Worm (Caenorhabditis elegans): ENCODE data around the gene inx-11.

Gene inx-11

ce11 chrV:12518770-12519169 is 31.7 kb downstream of the inx-11 start (continued):
- peak; percentile 3 for TF ChIP-seq pag-3 (tag; optimal IDR thresholded peaks at IDR 0.05; ENCODE audit: borderline replicate concordance, insufficient read depth)
- no peak for TF ChIP-seq sptf-1 (tag; optimal IDR thresholded peaks at IDR 0.05)
- no peak for TF ChIP-seq skn-1 (tag; optimal IDR thresholded peaks at IDR 0.05)
- no peak for TF ChIP-seq lin-15B (tag; optimal IDR thresholded peaks at IDR 0.05)
- peak; percentile 37 for TF ChIP-seq ztf-4 (tag; optimal IDR thresholded peaks at IDR 0.05)
- no peak for TF ChIP-seq nhr-85 (tag)
- no peak for TF ChIP-seq mef-2 (tag; optimal IDR thresholded peaks at IDR 0.05)
- peak; percentile 45 to 53 for TF ChIP-seq lsy-2 (tag; optimal IDR thresholded peaks at IDR 0.05)
- peak; percentile 30 for TF ChIP-seq mep-1 (tag; optimal IDR thresholded peaks at IDR 0.05)

ce11 chrV:12523356-12523755 is 36.3 kb downstream of the inx-11 start:
- no peak for TF ChIP-seq ceh-82 (tag; optimal IDR thresholded peaks at IDR 0.05)

DNA sequence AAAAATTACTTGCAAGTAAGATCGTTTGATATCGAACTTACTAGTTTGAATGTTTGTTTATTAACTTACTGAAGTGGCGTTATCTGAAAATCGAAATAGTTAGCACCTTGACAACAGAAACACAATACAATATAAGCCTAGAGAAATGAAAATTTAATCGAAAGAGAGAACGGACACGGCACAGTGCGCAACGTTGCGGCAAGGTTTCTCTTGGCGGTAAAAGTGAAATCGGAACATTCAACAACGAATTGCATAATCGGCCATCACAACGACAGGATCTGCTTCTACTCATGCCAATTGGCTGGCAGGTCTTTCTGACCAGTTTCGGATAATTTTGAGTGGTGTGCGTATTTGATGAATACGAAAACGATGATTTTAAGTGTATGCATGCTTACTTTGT is 38.5 kb downstream of the inx-11 start, which contains the start of gene dyf-4:
Gene dyf-4, minus strand, starts transcription at position 213 of the 400 bp plus-strand sequence.
- no peak for TF ChIP-seq ceh-63 (GFP tag; optimal IDR thresholded peaks at IDR 0.05)
- peak; percentile 93 for TF ChIP-seq blmp-1 (tag; optimal IDR thresholded peaks at IDR 0.05)

DNA sequence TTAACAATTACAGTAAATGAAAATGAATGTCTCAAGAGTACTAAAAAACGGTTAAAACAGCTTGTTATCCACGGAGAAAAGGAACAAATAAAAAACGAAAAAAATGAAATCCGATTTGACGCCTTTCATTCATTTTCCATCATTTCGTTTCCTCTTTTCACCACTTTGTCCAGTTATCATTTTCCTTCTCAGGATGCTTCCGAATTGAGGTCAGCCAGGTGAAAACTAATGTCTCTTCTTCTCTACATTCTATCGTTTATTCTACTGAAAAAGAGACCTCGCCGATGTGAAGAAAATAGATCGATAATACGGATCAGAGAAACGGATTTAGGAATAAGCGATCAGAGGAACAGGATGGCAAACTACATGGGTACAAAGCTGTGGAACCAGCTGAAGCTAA is 39.1 kb downstream of the inx-11 start:
- TF ChIP-seq lir-3 (tag; optimal IDR thresholded peaks at IDR 0.05; ENCODE audit: poor library complexity) = no peak
- no peak for TF ChIP-seq sup-37 (GFP tag; optimal IDR thresholded peaks at IDR 0.05)
- TF ChIP-seq unc-62 (GFP tag; optimal IDR thresholded peaks at IDR 0.05) = no peak
- TF ChIP-seq nhr-19 (GFP tag; conservative IDR thresholded peaks at IDR 0.05) = no peak
- no peak for TF ChIP-seq lin-14 (GFP tag; optimal IDR thresholded peaks at IDR 0.05)
- TF ChIP-seq blmp-1 (tag; optimal IDR thresholded peaks at IDR 0.05) = peak; percentile 99

ce11 chrV:12526758-12527157 is 39.7 kb downstream of the inx-11 start, which contains the start of gene F45D3.1:
Gene F45D3.1, plus strand, starts transcription at chrV:12527058.
- TF ChIP-seq nhr-237 (tag; optimal IDR thresholded peaks at IDR 0.05) (no peak), hlh-17 (GFP tag; optimal IDR thresholded peaks at IDR 0.05; ENCODE audit: borderline replicate concordance) (no peak), nhr-76 (tag; optimal IDR thresholded peaks at IDR 0.05) (no peak), nhr-84 (tag; optimal IDR thresholded peaks at IDR 0.05) (no peak), Y116A8C.19 (tag; optimal IDR thresholded peaks at IDR 0.05; ENCODE audit: borderline replicate concordance) (no peak), mab-9 (GFP tag; IDR thresholded peaks at IDR 0.05) (no peak), ceh-90 (tag; optimal IDR thresholded peaks at IDR 0.05) (no peak), lin-39 (tag; optimal IDR thresholded peaks at IDR 0.05) (no peak), mep-1 (tag; optimal IDR thresholded peaks at IDR 0.05) (no peak), fkh-8 (tag; optimal IDR thresholded peaks at IDR 0.05) (no peak)

ce11 chrV:12528919-12529318 is 41.9 kb downstream of the inx-11 start:
- TF ChIP-seq zag-1 (tag; optimal IDR thresholded peaks at IDR 0.05) (no peak), lin-13 (GFP tag; optimal IDR thresholded peaks at IDR 0.05) (peak; percentile 26), skn-1 (tag; optimal IDR thresholded peaks at IDR 0.05) (no peak), fkh-10 (GFP tag; optimal IDR thresholded peaks at IDR 0.05) (peak; percentile 6), ceh-88 (GFP tag; IDR thresholded peaks at IDR 0.05) (no peak), nhr-20 (tag; optimal IDR thresholded peaks at IDR 0.05) (peak; percentile 69), lin-39 (tag; optimal IDR thresholded peaks at IDR 0.05) (no peak), unc-130 (tag; optimal IDR thresholded peaks at IDR 0.05) (no peak), mab-9 (GFP tag; IDR thresholded peaks at IDR 0.05) (no peak), ama-1 (optimal IDR thresholded peaks at IDR 0.05) (no peak), dsc-1 (tag; optimal IDR thresholded peaks at IDR 0.05) (no peak), swsn-7 (tag; optimal IDR thresholded peaks at IDR 0.05) (peak; percentile 39), nhr-77 (tag; optimal IDR thresholded peaks at IDR 0.05) (peak; percentile 32), lin-14 (GFP tag; optimal IDR thresholded peaks at IDR 0.05) (peak; percentile 90), nhr-85 (tag) (peak; percentile 91), efl-1 (optimal IDR thresholded peaks at IDR 0.05) (peak; percentile 47 to 60), efl-1 (GFP tag; optimal IDR thresholded peaks at IDR 0.05 in 1 of 2) (peak in 1 of 2 experiments; percentile 92), nhr-90 (tag; optimal IDR thresholded peaks at IDR 0.05; ENCODE audit: poor library complexity) (no peak), ces-1 (GFP tag; optimal IDR thresholded peaks at IDR 0.05) (no peak), egl-27 (tag; optimal IDR thresholded peaks at IDR 0.05) (peak in 1 of 2 experiments; percentile 65), pqm-1 (tag; optimal IDR thresholded peaks at IDR 0.05) (no peak), nhr-11 (tag; optimal IDR thresholded peaks at IDR 0.05) (no peak), nhr-71 (tag; optimal IDR thresholded peaks at IDR 0.05) (peak; percentile 77), vab-15 (tag; optimal IDR thresholded peaks at IDR 0.05) (no peak)

All from whole organism, L1 larva.